Fruit fly (Drosophila melanogaster) whole organism, embryonic: ENCODE results near the gene p115.

Source experiments
- Abd-B ChIP-seq: fragments of 200-800 bp; sonication (Bioruptor generic); optimal IDR thresholded peaks from 2 replicates; lab custom pipeline; 2018; ENCODE audit warnings: missing biosample characterization, mild to moderate bottlenecking, missing genetic modification characterization, moderate library complexity
- Atf-2 ChIP-seq: fragments of 200-800 bp; sonication (Bioruptor generic); optimal IDR thresholded peaks from 2 replicates; lab custom pipeline; 2016; ENCODE audit warnings: missing biosample characterization, missing genetic modification characterization
- CG10147 ChIP-seq: fragments of 200-800 bp; sonication (Bioruptor generic); optimal IDR thresholded peaks from 2 replicates; lab custom pipeline; 2019; ENCODE audit warnings: missing biosample characterization, mild to moderate bottlenecking, missing genetic modification characterization, moderate library complexity
- CG11085 ChIP-seq: fragments of 200-800 bp; sonication (Bioruptor generic); IDR thresholded peaks from 2 replicates; pipeline ENCODE4 v1.3.6; 2022; ENCODE audit warnings: missing biosample characterization, missing genetic modification characterization
- CG12769 ChIP-seq: fragments of 200-800 bp; sonication (Bioruptor generic); optimal IDR thresholded peaks from 2 replicates; lab custom pipeline; 2019; ENCODE audit warnings: missing biosample characterization, mild to moderate bottlenecking, missing genetic modification characterization, moderate library complexity
- CG14014 ChIP-seq: fragments of 200-800 bp; sonication (Bioruptor generic); IDR thresholded peaks from 2 replicates; pipeline ENCODE4 v1.3.6; 2022; ENCODE audit warnings: missing biosample characterization, missing genetic modification characterization
- CG15479 ChIP-seq: fragments of 200-800 bp; sonication (Bioruptor generic); optimal IDR thresholded peaks from 3 replicates; lab custom pipeline; 2019; ENCODE audit warnings: missing biosample characterization, mild to moderate bottlenecking, missing genetic modification characterization, moderate library complexity
- CG15514 ChIP-seq: fragments of 200-800 bp; sonication (Bioruptor generic); optimal IDR thresholded peaks from 3 replicates; lab custom pipeline; 2017; ENCODE audit warnings: missing biosample characterization, missing genetic modification characterization, mild to moderate bottlenecking, moderate library complexity, missing genetic modification reagents
- CG1647 ChIP-seq: fragments of 200-800 bp; sonication (Bioruptor generic); optimal IDR thresholded peaks from 3 replicates; lab custom pipeline; 2016; ENCODE audit warnings: missing biosample characterization, missing genetic modification characterization
- CG16779 ChIP-seq: fragments of 200-800 bp; sonication (Bioruptor generic); IDR thresholded peaks from 2 replicates; pipeline ENCODE4 v1.3.6; 2022; ENCODE audit warnings: missing biosample characterization, missing genetic modification characterization
- CG17802 ChIP-seq: fragments of 200-800 bp; sonication (Bioruptor generic); optimal IDR thresholded peaks from 2 replicates; lab custom pipeline; 2018; ENCODE audit warnings: missing biosample characterization, mild to moderate bottlenecking, missing genetic modification characterization, moderate library complexity
- CG2116 ChIP-seq: fragments of 200-800 bp; sonication (Bioruptor generic); optimal IDR thresholded peaks from 3 replicates; lab custom pipeline; 2018; ENCODE audit warnings: missing biosample characterization, mild to moderate bottlenecking, missing genetic modification characterization
- CG3281 ChIP-seq: fragments of 200-800 bp; sonication (Bioruptor generic); optimal IDR thresholded peaks from 3 replicates; lab custom pipeline; 2017; ENCODE audit warnings: missing biosample characterization, mild to moderate bottlenecking, missing genetic modification characterization
- CG3838 ChIP-seq: fragments of 200-800 bp; sonication (Bioruptor generic); optimal IDR thresholded peaks from 3 replicates; lab custom pipeline; 2016; ENCODE audit warnings: missing biosample characterization, missing genetic modification characterization
- CG4617 ChIP-seq: fragments of 200-800 bp; sonication (Bioruptor generic); optimal IDR thresholded peaks from 3 replicates; lab custom pipeline; 2016; ENCODE audit warnings: missing biosample characterization, missing genetic modification characterization, borderline replicate concordance
- CG6175 ChIP-seq: fragments of 200-800 bp; sonication (Bioruptor generic); IDR thresholded peaks from 3 replicates; pipeline ENCODE4 v1.3.6; 2022; ENCODE audit warnings: missing biosample characterization, missing genetic modification characterization
- CG8281 ChIP-seq: fragments of 200-800 bp; sonication (Bioruptor generic); optimal IDR thresholded peaks from 2 replicates; lab custom pipeline; 2018; ENCODE audit warnings: missing biosample characterization, mild to moderate bottlenecking, missing genetic modification characterization, moderate library complexity
- CG8924 ChIP-seq: fragments of 200-800 bp; optimal IDR thresholded peaks from 3 replicates; lab custom pipeline; 2019; ENCODE audit warnings: missing biosample characterization, mild to moderate bottlenecking, missing genetic modification characterization, moderate library complexity
- CG9215 ChIP-seq: fragments of 200-800 bp; sonication (Bioruptor generic); IDR thresholded peaks from 2 replicates; pipeline ENCODE4 v1.3.6; 2022; ENCODE audit warnings: missing biosample characterization, missing genetic modification characterization
- Doc3 ChIP-seq: fragments of 200-800 bp; sonication (Bioruptor generic); IDR thresholded peaks from 3 replicates; pipeline ENCODE4 v1.3.6; 2022; ENCODE audit warnings: missing biosample characterization, missing genetic modification characterization; ENCODE audit not compliant: partially characterized antibody
- Dref ChIP-seq: fragments of 200-800 bp; sonication (Bioruptor generic); IDR thresholded peaks from 2 replicates; pipeline ENCODE4 v1.3.6; 2022; ENCODE audit warnings: missing biosample characterization, missing genetic modification characterization
- E2f2 ChIP-seq: fragments of 200-800 bp; sonication (Bioruptor generic); IDR thresholded peaks from 2 replicates; pipeline ENCODE4 v1.3.6; 2022; ENCODE audit warnings: missing biosample characterization, missing genetic modification characterization
- Hand ChIP-seq: fragments of 200-800 bp; sonication (Bioruptor generic); optimal IDR thresholded peaks from 2 replicates; lab custom pipeline; 2017; ENCODE audit warnings: mild to moderate bottlenecking, missing biosample characterization, missing genetic modification reagents, missing genetic modification characterization
- Lpt ChIP-seq: fragments of >200 bp; optimal IDR thresholded peaks from 2 replicates; lab custom pipeline; 2018; ENCODE audit warnings: missing biosample characterization, missing genetic modification characterization
- Meics ChIP-seq: fragments of 200-800 bp; sonication (Bioruptor generic); optimal IDR thresholded peaks from 2 replicates; lab custom pipeline; 2017; ENCODE audit warnings: missing biosample characterization, mild to moderate bottlenecking, missing genetic modification characterization
- Pdp1 ChIP-seq, 2 experiments: fragments of 200-800 bp; sonication (Bioruptor generic); optimal IDR thresholded peaks; 3 replicates each; lab custom pipeline; 2016; ENCODE audit warnings: missing biosample characterization in 2 of 2, missing genetic modification characterization in 2 of 2, mild to moderate bottlenecking in 1 of 2, moderate library complexity in 1 of 2
- Stat92E ChIP-seq, 3 experiments: fragments of >200 bp in 2 of 3; fragments of 200-800 bp in 1 of 3; sonication (Bioruptor generic) in 1 of 3; optimal IDR thresholded peaks; 2 replicates each; lab custom pipeline; 2017 to 2019; ENCODE audit warnings: missing biosample characterization in 3 of 3, missing genetic modification characterization in 3 of 3, mild to moderate bottlenecking in 1 of 3, moderate library complexity in 1 of 3
- ash1 ChIP-seq: fragments of 200-800 bp; sonication (Bioruptor generic); optimal IDR thresholded peaks from 2 replicates; lab custom pipeline; 2018; ENCODE audit warnings: missing biosample characterization, mild to moderate bottlenecking, missing genetic modification characterization
- chinmo ChIP-seq: fragments of 200-800 bp; sonication (Bioruptor generic); IDR thresholded peaks from 4 replicates; pipeline ENCODE4 v1.3.6; 2022; ENCODE audit warnings: missing biosample characterization, missing genetic modification characterization; ENCODE audit not compliant: partially characterized antibody
- croc ChIP-seq: fragments of 200-800 bp; sonication (Bioruptor generic); conservative IDR thresholded peaks from 3 replicates; pipeline ENCODE4 v1.3.6; 2022; ENCODE audit warnings: missing biosample characterization, missing genetic modification characterization
- dimm ChIP-seq: fragments of 200-800 bp; sonication (Bioruptor generic); IDR thresholded peaks from 2 replicates; pipeline ENCODE4 v1.3.6; 2022; ENCODE audit warnings: missing biosample characterization, missing genetic modification characterization
- dysf ChIP-seq: fragments of 200-800 bp; sonication (Bioruptor generic); IDR thresholded peaks from 3 replicates; pipeline ENCODE4 v1.3.6; 2022; ENCODE audit warnings: missing biosample characterization, missing genetic modification characterization
- emc ChIP-seq: fragments of 200-800 bp; sonication (Bioruptor generic); optimal IDR thresholded peaks from 2 replicates; lab custom pipeline; 2016; ENCODE audit warnings: missing biosample characterization, missing genetic modification characterization
- exex ChIP-seq: fragments of 200-800 bp; sonication (Bioruptor generic); optimal IDR thresholded peaks from 4 replicates; lab custom pipeline; 2018; ENCODE audit warnings: missing biosample characterization, mild to moderate bottlenecking, missing genetic modification characterization, moderate library complexity
- eyg ChIP-seq: fragments of 200-800 bp; sonication (Bioruptor generic); optimal IDR thresholded peaks from 3 replicates; lab custom pipeline; 2016; ENCODE audit warnings: missing biosample characterization, missing genetic modification characterization
- fd3F ChIP-seq: fragments of 200-800 bp; sonication (Bioruptor generic); optimal IDR thresholded peaks from 2 replicates; lab custom pipeline; 2018; ENCODE audit warnings: missing biosample characterization, mild to moderate bottlenecking, missing genetic modification characterization, moderate library complexity
- hbn ChIP-seq: fragments of 200-800 bp; sonication (Bioruptor generic); IDR thresholded peaks from 2 replicates; pipeline ENCODE4 v1.3.6; 2022; ENCODE audit warnings: missing biosample characterization, missing genetic modification characterization; ENCODE audit not compliant: partially characterized antibody
- maf-S ChIP-seq: fragments of 200-800 bp; sonication (Bioruptor generic); optimal IDR thresholded peaks from 2 replicates; lab custom pipeline; 2016; ENCODE audit warnings: missing biosample characterization, missing genetic modification characterization
- nau ChIP-seq: fragments of 200-800 bp; sonication (Bioruptor generic); optimal IDR thresholded peaks from 3 replicates; lab custom pipeline; 2017; ENCODE audit warnings: missing biosample characterization, mild to moderate bottlenecking, missing genetic modification characterization, missing genetic modification reagents
- nom ChIP-seq: fragments of 200-800 bp; sonication (Bioruptor generic); optimal IDR thresholded peaks from 2 replicates; lab custom pipeline; 2017; ENCODE audit warnings: missing biosample characterization, missing genetic modification characterization, mild to moderate bottlenecking, moderate library complexity, missing genetic modification reagents
- otp ChIP-seq: fragments of 200-800 bp; sonication (Bioruptor generic); IDR thresholded peaks from 3 replicates; pipeline ENCODE4, ENCODE4 v1.3.6; 2022; ENCODE audit warnings: missing biosample characterization, missing genetic modification characterization
- ranshi ChIP-seq: fragments of 200-800 bp; sonication (Bioruptor generic); IDR thresholded peaks from 2 replicates; pipeline ENCODE4 v1.3.6; 2022; ENCODE audit warnings: missing biosample characterization, missing genetic modification characterization
- trh ChIP-seq: fragments of 200-800 bp; sonication (Bioruptor generic); optimal IDR thresholded peaks from 2 replicates; lab custom pipeline; 2016; ENCODE audit warnings: missing biosample characterization, missing genetic modification characterization
- tx ChIP-seq: fragments of 200-800 bp; sonication (Bioruptor generic); optimal IDR thresholded peaks from 2 replicates; lab custom pipeline; 2016; ENCODE audit warnings: missing biosample characterization, missing genetic modification characterization
- vfl ChIP-seq: fragments of 200-800 bp; sonication (Bioruptor generic); optimal IDR thresholded peaks from 2 replicates; lab custom pipeline; 2016; ENCODE audit warnings: missing biosample characterization, missing genetic modification characterization
- vnd ChIP-seq: fragments of 200-800 bp; sonication (Bioruptor generic); IDR thresholded peaks from 3 replicates; pipeline ENCODE4 v1.3.6; 2022; ENCODE audit warnings: missing biosample characterization, missing genetic modification characterization; ENCODE audit not compliant: partially characterized antibody
- wek ChIP-seq: fragments of 200-800 bp; sonication (Bioruptor generic); optimal IDR thresholded peaks from 3 replicates; lab custom pipeline; 2018; ENCODE audit warnings: missing biosample characterization, mild to moderate bottlenecking, missing genetic modification characterization, moderate library complexity
- zen2 ChIP-seq: fragments of 200-800 bp; sonication (Bioruptor generic); IDR thresholded peaks from 3 replicates; pipeline ENCODE4 v1.3.6; 2022; ENCODE audit warnings: missing biosample characterization, missing genetic modification characterization; ENCODE audit not compliant: partially characterized antibody

The p115 gene

DNA sequence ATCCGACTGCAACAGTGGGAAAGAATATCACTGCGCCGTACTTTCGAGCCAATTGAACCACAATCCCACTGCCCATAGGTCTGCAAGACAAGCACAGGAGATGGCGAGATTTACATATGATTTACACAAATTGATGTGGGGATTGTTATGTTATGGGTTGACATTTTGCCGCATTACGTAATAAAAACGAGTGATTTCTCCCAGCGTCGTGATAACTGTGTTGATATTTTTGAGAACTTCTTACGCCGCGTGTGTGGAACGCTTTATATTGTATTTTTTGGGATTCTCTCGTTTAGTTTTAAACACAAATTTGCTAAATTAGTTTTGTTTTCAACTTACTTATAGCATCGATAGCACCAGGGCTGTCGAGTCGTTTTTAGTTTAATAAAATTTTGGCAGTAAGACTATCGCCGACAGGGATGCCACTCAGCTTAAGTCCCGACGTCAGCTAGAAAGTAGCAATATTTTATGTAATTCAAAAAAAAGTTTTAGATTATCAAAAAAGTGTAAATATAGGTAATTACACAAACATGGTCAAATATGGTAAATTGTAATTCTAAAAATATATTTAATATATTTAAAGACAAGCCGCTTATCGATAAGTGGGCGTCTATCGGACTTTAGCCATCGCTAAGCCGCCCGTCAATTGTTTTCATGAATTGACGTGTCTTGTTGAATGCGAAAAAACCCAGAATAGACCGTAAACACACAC is at the start of gene p115, which contains the start of the genes CG45089 and ND-MNLL (continued):
- no peak for TF ChIP-seq Lpt (GFP tag; lab: Kevin White, UChicago)
- 0 out of 2 replicates have a peak, but pooled peaks have one; percentile 11 for TF ChIP-seq CG11085 (GFP tag; lab: Robert Waterston, UW)
- TF ChIP-seq Meics (GFP tag; lab: Kevin White, UChicago), result peak; percentile 33
- TF ChIP-seq eyg (GFP tag; lab: Kevin White, UChicago), result no peak
- peak; percentile 54 for TF ChIP-seq hbn
- TF ChIP-seq trh (GFP tag; lab: Kevin White, UChicago), result no peak
- TF ChIP-seq Hand (GFP tag; lab: Kevin White, UChicago), result no peak
- TF ChIP-seq nau (GFP tag; lab: Kevin White, UChicago), result no peak
- TF ChIP-seq CG16779 (GFP tag; lab: Robert Waterston, UW), result no peak
- TF ChIP-seq tx (GFP tag; lab: Kevin White, UChicago), result no peak
- TF ChIP-seq CG9215 (GFP tag; lab: Robert Waterston, UW), result peak; percentile 25; the same call in 1 of the 2 replicates
- TF ChIP-seq CG8924 (tag; lab: Kevin White, UChicago), result peak; percentile 68
- no peak for TF ChIP-seq chinmo (GFP tag; lab: Robert Waterston, UW)
- peak; percentile 50; the same call in 1 of the 3 replicates for TF ChIP-seq dysf (GFP tag; lab: Robert Waterston, UW)
- TF ChIP-seq Pdp1 (GFP tag; optimal IDR thresholded peaks at IDR 0.05; lab: Kevin White, UChicago), result peak in 1 of 2 experiments; percentile 98
- no peak for TF ChIP-seq Stat92E (GFP tag; optimal IDR thresholded peaks at IDR 0.05; lab: Kevin White, UChicago)
- no peak for TF ChIP-seq CG15479 (GFP tag; lab: Kevin White, UChicago)
- TF ChIP-seq wek (GFP tag; lab: Kevin White, UChicago), result no peak
- TF ChIP-seq Abd-B, result peak; percentile 65
- TF ChIP-seq CG12769, result no peak
- no peak for TF ChIP-seq CG3838 (GFP tag; lab: Kevin White, UChicago)
- TF ChIP-seq CG6175, result no peak
- TF ChIP-seq Dref (GFP tag; lab: Robert Waterston, UW), result peak; percentile 66
- no peak for TF ChIP-seq dimm (GFP tag; lab: Robert Waterston, UW)
- TF ChIP-seq nom, result no peak
- no peak for TF ChIP-seq croc (GFP tag; lab: Robert Waterston, UW)
- peak; percentile 45 for TF ChIP-seq vfl (GFP tag; lab: Kevin White, UChicago)
- TF ChIP-seq fd3F (GFP tag; lab: Kevin White, UChicago), result peak; percentile 34
- TF ChIP-seq CG2116, result peak; percentile 82
- no peak for TF ChIP-seq vnd (GFP tag; lab: Robert Waterston, UW)
- peak; percentile 56 for TF ChIP-seq CG10147 (GFP tag; lab: Kevin White, UChicago)
- TF ChIP-seq CG8281 (tag; lab: Kevin White, UChicago), result peak; percentile 15
- TF ChIP-seq CG3281 (GFP tag; lab: Kevin White, UChicago), result peak; percentile 53
- peak; percentile 56 for TF ChIP-seq CG4617
- TF ChIP-seq zen2, result no peak; the same call in 2 of the 3 replicates
- TF ChIP-seq CG17802 (tag; lab: Kevin White, UChicago), result no peak
- no peak for TF ChIP-seq emc (GFP tag; lab: Kevin White, UChicago)
- peak; percentile 47 for TF ChIP-seq E2f2
- no peak for TF ChIP-seq ash1 (GFP tag; lab: Kevin White, UChicago)
- no peak for TF ChIP-seq maf-S
- TF ChIP-seq Atf-2 (GFP tag; lab: Kevin White, UChicago), result no peak
- peak; percentile 66 for TF ChIP-seq CG15514
- no peak for TF ChIP-seq ranshi
- no peak for TF ChIP-seq CG1647 (GFP tag; lab: Kevin White, UChicago)
- no peak for TF ChIP-seq otp
- TF ChIP-seq CG14014 (GFP tag; lab: Robert Waterston, UW), result peak; percentile 47; the same call in 1 of the 2 replicates
- 0 out of 3 replicates have a peak, but pooled peaks have one; percentile 48 for TF ChIP-seq Doc3 (GFP tag; lab: Robert Waterston, UW)
- peak; percentile 32 for TF ChIP-seq exex (tag; lab: Kevin White, UChicago)
